Fruit fly (Drosophila melanogaster) S2 (cell line): ENCODE data around the gene CG12096.

Experiments used
- CG8478 ChIP-seq: fragments of >200 bp; optimal IDR thresholded peaks from 2 replicates; lab custom pipeline; 2018
- CTCF ChIP-seq, 2 experiments: fragments of >200 bp; optimal IDR thresholded peaks; 2 replicates each; lab custom pipeline; 2018

- TF ChIP-seq CTCF (optimal IDR thresholded peaks at IDR 0.05; lab: Kevin White, UChicago) (no peak), CG8478 (lab: Kevin White, UChicago) (no peak)
These were observed 29.6 kb downstream of the CG12096 start, which contains the start of gene Lgr4 for dm6 chrX:13189032-13189431.
